Worm (Caenorhabditis elegans) whole organism, L1 larva: ENCODE data around the gene cyp-13A12.

Experiments used
- C34B4.2 ChIP-seq: sonication (generic microtip); optimal IDR thresholded peaks from 2 replicates; lab custom pipeline; 2017; ENCODE audit warnings: mild to moderate bottlenecking, missing genetic modification characterization, missing compliant biosample characterization
- aly-2 ChIP-seq: fragments of 150-350 bp; optimal IDR thresholded peaks from 2 replicates; lab custom pipeline; 2014; ENCODE audit warnings: missing biosample characterization, missing genetic modification characterization
- ceh-63 ChIP-seq: fragments of 200-800 bp; sonication (Bioruptor generic); optimal IDR thresholded peaks from 2 replicates; lab custom pipeline; 2018; ENCODE audit warnings: mild to moderate bottlenecking, missing genetic modification characterization, missing compliant biosample characterization
- elt-2 ChIP-seq: sonication (generic microtip); optimal IDR thresholded peaks from 2 replicates; lab custom pipeline; 2016; ENCODE audit warnings: missing genetic modification characterization, mild to moderate bottlenecking, inconsistent platforms, missing compliant biosample characterization, missing genetic modification reagents
- elt-3 ChIP-seq, 6 experiments: fragments of 150-350 bp in 1 of 6; sonication (generic microtip); optimal IDR thresholded peaks; 2 replicates each; lab custom pipeline; 2017 to 2018; ENCODE audit warnings: missing biosample characterization in 6 of 6, missing genetic modification characterization in 6 of 6, inconsistent platforms in 1 of 6
- ets-5 ChIP-seq: fragments of 200-800 bp; sonication (Bioruptor generic); IDR thresholded peaks from 2 replicates; pipeline ENCODE4 v1.3.6; 2022; ENCODE audit warnings: missing genetic modification characterization, missing compliant biosample characterization
- lin-13 ChIP-seq: fragments of 150-350 bp; optimal IDR thresholded peaks from 2 replicates; lab custom pipeline; 2014; ENCODE audit warnings: missing biosample characterization, missing genetic modification reagents, missing genetic modification characterization
- lin-15B ChIP-seq: fragments of 150-350 bp; sonication (generic microtip); optimal IDR thresholded peaks from 3 replicates; lab custom pipeline; 2014; ENCODE audit warnings: missing biosample characterization, missing genetic modification characterization
- lin-35 ChIP-seq, 2 experiments: fragments of 150-350 bp; optimal IDR thresholded peaks; 2 replicates each; lab custom pipeline; 2014; ENCODE audit warnings: missing biosample characterization in 2 of 2, missing genetic modification characterization in 2 of 2, missing genetic modification reagents in 2 of 2
- lsy-2 ChIP-seq, 2 experiments: fragments of 150-350 bp; optimal IDR thresholded peaks; 2 replicates each; lab custom pipeline; 2014; ENCODE audit warnings: missing biosample characterization in 2 of 2, missing genetic modification characterization in 2 of 2
- mab-9 ChIP-seq: fragments of 200-800 bp; sonication (Bioruptor generic); IDR thresholded peaks from 2 replicates; pipeline ENCODE4 v1.3.6; 2022; ENCODE audit warnings: missing genetic modification reagents, missing genetic modification characterization, missing compliant biosample characterization
- mep-1 ChIP-seq: fragments of 150-350 bp; optimal IDR thresholded peaks from 2 replicates; lab custom pipeline; 2014; ENCODE audit warnings: missing biosample characterization, missing genetic modification characterization
- nhr-11 ChIP-seq: fragments of 150-350 bp; optimal IDR thresholded peaks from 2 replicates; lab custom pipeline; 2014; ENCODE audit warnings: missing biosample characterization, missing genetic modification characterization
- nhr-12 ChIP-seq: sonication (generic microtip); optimal IDR thresholded peaks from 2 replicates; lab custom pipeline; 2017; ENCODE audit warnings: missing biosample characterization, missing genetic modification characterization
- nhr-19 ChIP-seq: fragments of 200-800 bp; sonication (Bioruptor generic); conservative IDR thresholded peaks from 2 replicates; pipeline ENCODE4 v1.3.6; 2022; ENCODE audit warnings: missing genetic modification characterization, missing compliant biosample characterization
- nhr-237 ChIP-seq: fragments of 150-350 bp; optimal IDR thresholded peaks from 2 replicates; lab custom pipeline; 2014; ENCODE audit warnings: missing biosample characterization, missing genetic modification characterization
- nhr-47 ChIP-seq: sonication (generic microtip); optimal IDR thresholded peaks from 2 replicates; lab custom pipeline; 2016; ENCODE audit warnings: mild to moderate bottlenecking, missing genetic modification characterization, moderate library complexity, missing compliant biosample characterization
- nhr-76 ChIP-seq: sonication (generic microtip); optimal IDR thresholded peaks from 2 replicates; lab custom pipeline; 2017; ENCODE audit warnings: missing biosample characterization, missing genetic modification characterization
- snu-23 ChIP-seq: sonication (generic microtip); optimal IDR thresholded peaks from 2 replicates; lab custom pipeline; 2016; ENCODE audit warnings: missing genetic modification characterization, missing compliant biosample characterization
- unc-62 ChIP-seq: fragments of 150-350 bp; optimal IDR thresholded peaks from 2 replicates; lab custom pipeline; 2014; ENCODE audit warnings: missing biosample characterization, missing genetic modification reagents, missing genetic modification characterization
- zag-1 ChIP-seq: fragments of 150-350 bp; optimal IDR thresholded peaks from 2 replicates; lab custom pipeline; 2014; ENCODE audit warnings: missing biosample characterization, missing genetic modification characterization

Gene cyp-13A12

ce11 chrIII:13071432-13072259, 47.3 kb downstream of the cyp-13A12 start (continued):
- peak; percentile 29 for TF ChIP-seq lin-13 (GFP tag; lab: Kevin White, UChicago)
- TF ChIP-seq lsy-2 (tag; optimal IDR thresholded peaks at IDR 0.05; lab: Kevin White, UChicago), result peak in 1 of 2 experiments; percentile 62
- TF ChIP-seq ceh-63, result no peak
- TF ChIP-seq nhr-11 (tag; lab: Kevin White, UChicago), result no peak
- TF ChIP-seq nhr-19 (GFP tag; lab: Robert Waterston, UW), result 0 out of 2 replicates have a peak, but pooled peaks have one; percentile 6
- TF ChIP-seq zag-1 (tag; lab: Kevin White, UChicago), result no peak
- TF ChIP-seq aly-2, result no peak
- peak; percentile 31 for TF ChIP-seq snu-23 (GFP tag; lab: Kevin White, UChicago)
- TF ChIP-seq nhr-47 (tag; lab: Kevin White, UChicago), result peak; percentile 42
- TF ChIP-seq mab-9, result no peak
- TF ChIP-seq ets-5 (GFP tag; lab: Robert Waterston, UW), result no peak
- TF ChIP-seq elt-2 (tag; lab: Kevin White, UChicago), result no peak
- peak in 1 of 2 experiments; percentile 29 for TF ChIP-seq lin-35 (GFP tag; optimal IDR thresholded peaks at IDR 0.05; lab: Kevin White, UChicago)
- TF ChIP-seq nhr-237 (tag; lab: Kevin White, UChicago), result no peak
- TF ChIP-seq elt-3 (tag; optimal IDR thresholded peaks at IDR 0.05; lab: Kevin White, UChicago), result no peak
- TF ChIP-seq C34B4.2 (tag; lab: Kevin White, UChicago), result no peak
- no peak for TF ChIP-seq lin-15B (tag; lab: Kevin White, UChicago)
- no peak for TF ChIP-seq unc-62 (GFP tag; lab: Kevin White, UChicago)
- TF ChIP-seq nhr-76 (tag; lab: Kevin White, UChicago), result no peak
- TF ChIP-seq mep-1 (tag; lab: Kevin White, UChicago), result peak; percentile 13
- no peak for TF ChIP-seq nhr-12 (tag; lab: Kevin White, UChicago)
- TF ChIP-seq, all 84 proteins: peak for 17
